Worm (Caenorhabditis elegans): ENCODE measurements around the gene C12D8.20.

DNA sequence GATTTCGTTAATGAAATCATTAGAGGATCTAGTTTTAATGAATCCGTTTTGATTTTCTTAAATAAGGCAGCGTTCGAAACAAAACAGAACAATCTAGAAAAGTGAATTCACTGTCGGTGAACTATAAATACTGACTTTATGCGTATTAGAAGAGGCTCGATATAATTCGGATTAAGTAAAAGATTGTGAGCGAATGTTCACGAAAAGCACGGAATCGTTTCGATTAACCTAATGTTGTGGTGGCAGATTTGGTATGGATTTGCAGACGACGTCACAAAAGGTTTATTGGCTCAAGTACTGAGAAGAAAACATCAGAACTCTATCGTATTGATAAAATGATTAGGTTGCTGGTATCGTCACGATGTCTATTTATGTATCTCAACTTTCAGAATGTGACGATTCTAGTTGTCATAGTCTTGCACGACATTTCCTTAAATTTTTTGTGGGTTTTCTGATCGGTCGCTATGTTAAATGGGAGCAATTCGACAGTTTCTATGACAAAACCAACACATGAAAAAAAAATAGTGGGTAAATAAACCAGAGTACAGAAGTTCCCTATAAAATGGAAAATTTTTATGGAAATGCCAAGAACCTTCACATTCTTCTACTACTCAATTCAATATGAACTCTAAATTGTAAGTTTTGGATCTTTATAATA lies 7.2 kb downstream of the C12D8.20 start, which contains the start of the genes pyt-1 and fipr-7:
- no peak for TF ChIP-seq nhr-237 (tag; optimal IDR thresholded peaks at IDR 0.05)
- TF ChIP-seq mep-1 (tag; optimal IDR thresholded peaks at IDR 0.05), result no peak
- TF ChIP-seq nhr-84 (tag; optimal IDR thresholded peaks at IDR 0.05), result no peak
- no peak for TF ChIP-seq nhr-28 (tag; optimal IDR thresholded peaks at IDR 0.05)
- no peak for TF ChIP-seq fos-1 (tag; optimal IDR thresholded peaks at IDR 0.05)
- no peak for TF ChIP-seq egl-27 (tag; optimal IDR thresholded peaks at IDR 0.05)
- no peak for TF ChIP-seq lin-35 (GFP tag; optimal IDR thresholded peaks at IDR 0.05)
- no peak for TF ChIP-seq elt-2 (tag; optimal IDR thresholded peaks at IDR 0.05)
- no peak for TF ChIP-seq ztf-11 (tag; optimal IDR thresholded peaks at IDR 0.05)
